Worm (Caenorhabditis elegans) whole organism, young adult: ENCODE results near the gene pho-9.

Experiments
- B0336.3 ChIP-seq: fragments of 200-800 bp; sonication (Bioruptor generic); IDR thresholded peaks from 2 replicates; pipeline ENCODE4 v1.3.6; 2022; ENCODE audit warnings: missing genetic modification characterization, missing compliant biosample characterization
- ama-1 ChIP-seq, 3 experiments: fragments of 150-350 bp in 1 of 3; sonication (generic microtip) in 2 of 3; optimal IDR thresholded peaks; 2 replicates each; lab custom pipeline; 2014 to 2018; ENCODE audit warnings: missing biosample characterization in 2 of 3, missing genetic modification characterization in 2 of 3, missing genetic modification reagents in 2 of 3

DNA sequence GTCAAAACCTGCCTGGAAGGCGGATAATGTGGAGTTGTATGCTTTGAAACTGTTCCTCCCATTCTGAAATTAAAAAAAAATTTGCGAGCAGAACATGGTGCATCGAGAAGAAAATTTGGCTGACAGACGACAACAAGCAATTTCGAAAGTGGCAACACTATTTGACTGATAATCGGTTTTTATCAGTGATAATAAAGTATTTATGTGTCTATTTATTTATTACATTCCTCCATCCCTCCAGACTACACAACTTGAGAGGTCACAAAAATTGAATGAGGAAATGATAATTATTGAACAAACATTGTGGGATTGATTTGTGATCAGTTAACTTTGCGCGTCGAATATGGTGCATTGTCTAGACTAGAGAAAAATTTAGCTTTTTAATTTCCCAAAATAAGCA, 21.1 kb downstream of the pho-9 start, which contains the start of gene cest-25:
- TF ChIP-seq ama-1 (optimal IDR thresholded peaks at IDR 0.05; lab: Kevin White, UChicago) (no peak), ama-1 (GFP tag; optimal IDR thresholded peaks at IDR 0.05; lab: Kevin White, UChicago) (no peak), B0336.3 (GFP tag; lab: Robert Waterston, UW) (no peak)
